3 worm cellular contexts compared by ENCODE assay signal in the genomic region with DNA sequence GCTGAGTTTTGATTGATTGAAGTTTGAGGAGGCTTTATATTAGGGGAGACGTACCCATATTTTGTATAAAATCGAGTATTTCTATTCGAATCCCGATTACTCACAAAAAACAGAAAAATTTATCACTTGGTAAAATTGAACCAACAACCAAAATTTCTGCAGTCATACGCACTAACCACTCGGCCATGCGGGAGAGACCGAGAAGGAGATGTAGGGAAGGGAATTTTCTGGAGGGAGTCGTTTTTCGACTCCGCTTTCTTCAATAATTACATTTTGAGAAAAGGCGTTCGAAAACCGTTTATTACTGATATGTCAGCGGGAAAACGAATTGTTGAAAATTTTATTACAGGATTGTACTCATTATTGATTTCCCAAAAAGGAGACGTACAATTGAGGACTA.
TF ChIP-seq lines count a peak whose summit lies in the region.
"Not testable (repeated sequence)": the region's sequence is repeated elsewhere in the genome, so short reads cannot be mapped to it uniquely, and the experiment has no call there.

No protein-coding gene starts in this region.

TF ChIP-seq in whole organism, L4 larva, 104 proteins besides CTCF, POLR2A, EP300 and RAD21:
- TF ChIP-seq F26F4.8 (GFP tag; conservative IDR thresholded peaks at IDR 0.05; lab: Robert Waterston, UW) (peak; percentile 78), hmg-1.1 (GFP tag; IDR thresholded peaks at IDR 0.05; lab: Robert Waterston, UW) (peak; percentile 57), madf-9 (GFP tag; conservative IDR thresholded peaks at IDR 0.05; lab: Robert Waterston, UW) (0 out of 2 replicates have a peak, but pooled peaks have one; percentile 32), madf-5 (GFP tag; IDR thresholded peaks at IDR 0.05; lab: Robert Waterston, UW) (peak; percentile 69 to 82; a peak in 2 of 4 replicates), dmd-6 (GFP tag; IDR thresholded peaks at IDR 0.05; lab: Robert Waterston, UW) (0 out of 2 replicates have a peak, but pooled peaks have one; percentile 24), pha-4 (GFP tag; IDR thresholded peaks at IDR 0.05; lab: Robert Waterston, UW) (peak; percentile 77; the same call in 1 of the 2 replicates)
- TF ChIP-seq pha-4 (tag; optimal IDR thresholded peaks at IDR 0.05; lab: Kevin White, UChicago) = not testable (repeated sequence)

TF ChIP-seq in whole organism, early embryonic, 17 proteins besides CTCF, POLR2A, EP300 and RAD21:
- TF ChIP-seq pes-1 (GFP tag; IDR thresholded peaks at IDR 0.05; lab: Robert Waterston, UW) = peak; percentile 61; the same call in 1 of the 2 replicates
- 0 out of 2 replicates have a peak, but pooled peaks have one; percentile 5 for TF ChIP-seq flt-1 (GFP tag; IDR thresholded peaks at IDR 0.05; lab: Robert Waterston, UW)

TF ChIP-seq in whole organism, young adult, 124 proteins besides CTCF, POLR2A, EP300 and RAD21:
- TF ChIP-seq nhr-120 (GFP tag; IDR thresholded peaks at IDR 0.05; lab: Robert Waterston, UW) (0 out of 2 replicates have a peak, but pooled peaks have one; percentile 58), ztf-25 (GFP tag; IDR thresholded peaks at IDR 0.05; lab: Robert Waterston, UW) (peak; percentile 57; the same call in 1 of the 2 replicates), B0261.1 (tag; optimal IDR thresholded peaks at IDR 0.05; lab: Kevin White, UChicago) (peak; percentile 58), rcor-1 (GFP tag; IDR thresholded peaks at IDR 0.05; lab: Robert Waterston, UW) (peak; percentile 61), cebp-2 (GFP tag; IDR thresholded peaks at IDR 0.05; lab: Robert Waterston, UW) (0 out of 2 replicates have a peak, but pooled peaks have one; percentile 62), rpc-1 (optimal IDR thresholded peaks at IDR 0.05; lab: Kevin White, UChicago) (peak; percentile 35), rpc-1 (tag; optimal IDR thresholded peaks at IDR 0.05; lab: Kevin White, UChicago) (peak; percentile 62), ceh-100 (GFP tag; IDR thresholded peaks at IDR 0.05; lab: Robert Waterston, UW) (peak; percentile 31; the same call in 1 of the 2 replicates), lin-26 (GFP tag; IDR thresholded peaks at IDR 0.05; lab: Robert Waterston, UW) (peak; percentile 88), mcd-1 (GFP tag; IDR thresholded peaks at IDR 0.05; lab: Robert Waterston, UW) (0 out of 2 replicates have a peak, but pooled peaks have one; percentile 14), egl-44 (GFP tag; IDR thresholded peaks at IDR 0.05; lab: Robert Waterston, UW) (0 out of 2 replicates have a peak, but pooled peaks have one; percentile 4), tbp1 (GFP tag; optimal IDR thresholded peaks at IDR 0.05; lab: Kevin White, UChicago) (peak; percentile 85)
